Worm (Caenorhabditis elegans): Measurements from ENCODE around the gene pigk-1.

Gene pigk-1

ce11 chrIV:11067003-11067402 lies 42.8 kb downstream of the pigk-1 start, which contains the start of gene ttr-17:
Gene ttr-17, minus strand, starts transcription at chrIV:11067026.
- no peak for TF ChIP-seq ceh-44 (GFP tag; IDR thresholded peaks at IDR 0.05)
- peak in 1 of 2 experiments; percentile 83 for TF ChIP-seq daf-16 (GFP tag; optimal IDR thresholded peaks at IDR 0.05)
- TF ChIP-seq daf-16 (tag; optimal IDR thresholded peaks at IDR 0.05), result no peak

- TF ChIP-seq ama-1 (optimal IDR thresholded peaks at IDR 0.05), result peak; percentile 57
- peak; percentile 67 for TF ChIP-seq nhr-11 (tag; optimal IDR thresholded peaks at IDR 0.05)
- no peak for TF ChIP-seq rbr-2 (tag; optimal IDR thresholded peaks at IDR 0.05)
- TF ChIP-seq daf-16 (GFP tag; optimal IDR thresholded peaks at IDR 0.05), result peak in 1 of 2 experiments; percentile 91
- no peak for TF ChIP-seq daf-16 (tag; optimal IDR thresholded peaks at IDR 0.05)
- TF ChIP-seq madf-9 (GFP tag; conservative IDR thresholded peaks at IDR 0.05), result no peak
These were observed 45.9 kb downstream of the pigk-1 start, which contains the start of gene ttr-16 for ce11 chrIV:11063962-11064361. Gene ttr-16, minus strand, starts transcription at chrIV:11064137.

- TF ChIP-seq daf-16 (GFP tag; optimal IDR thresholded peaks at IDR 0.05) (peak in 1 of 2 experiments; percentile 78), daf-16 (tag; optimal IDR thresholded peaks at IDR 0.05) (no peak), ama-1 (optimal IDR thresholded peaks at IDR 0.05) (peak; percentile 48), dpl-1 (GFP tag; optimal IDR thresholded peaks at IDR 0.05) (no peak), T26A8.4 (GFP tag; IDR thresholded peaks at IDR 0.05) (peak; percentile 66; the same call in 1 of the 2 replicates), lin-38 (GFP tag; IDR thresholded peaks at IDR 0.05) (no peak), attf-4 (tag; optimal IDR thresholded peaks at IDR 0.05) (no peak), D1046.2 (GFP tag; IDR thresholded peaks at IDR 0.05) (no peak), mes-2 (tag; optimal IDR thresholded peaks at IDR 0.05; ENCODE audit: poor library complexity, severe bottlenecking) (no peak), hlh-30 (tag; optimal IDR thresholded peaks at IDR 0.05; ENCODE audit: insufficient read depth) (no peak), unc-62 (GFP tag; optimal IDR thresholded peaks at IDR 0.05 in 1 of 2) (peak in 1 of 2 experiments; percentile 94), unc-62 (tag; optimal IDR thresholded peaks at IDR 0.05) (no peak), daf-19 (GFP tag; conservative IDR thresholded peaks at IDR 0.05) (no peak), nhr-77 (tag; optimal IDR thresholded peaks at IDR 0.05) (no peak), nhr-111 (GFP tag; optimal IDR thresholded peaks at IDR 0.05) (no peak), ceh-82 (tag; optimal IDR thresholded peaks at IDR 0.05) (no peak)
These were observed 46.7 kb downstream of the pigk-1 start for ce11 chrIV:11062984-11063613.
